ENCODE assay signal across 5 worm cellular contexts in the genomic region with DNA sequence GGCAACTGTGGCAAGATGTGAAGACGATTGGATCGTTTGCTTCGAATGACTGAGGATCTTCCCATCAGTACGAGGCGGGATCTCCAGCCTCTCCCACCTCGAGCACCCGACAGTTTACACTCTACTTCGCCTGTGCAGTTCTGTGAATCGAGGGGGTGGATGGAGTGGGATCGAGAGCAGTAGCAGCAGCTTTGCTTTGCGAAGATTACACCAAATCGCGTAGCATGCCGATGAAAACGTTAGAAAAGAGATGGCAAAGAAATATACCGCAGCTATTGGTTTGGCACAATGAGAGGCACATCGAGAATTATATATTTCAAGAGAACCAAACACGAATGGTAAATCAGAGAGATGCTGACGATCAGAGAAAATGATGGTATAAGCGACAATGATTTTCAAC.
TF ChIP-seq lines count a peak whose summit lies in the region.

A gene (minus strand): TSS at position 51 of the 400 bp plus-strand sequence.

TF ChIP-seq in whole organism, L1 larva, 84 proteins besides CTCF, POLR2A, EP300 and RAD21 (continued from another document and continues in another):
- TF ChIP-seq mep-1 (tag; optimal IDR thresholded peaks at IDR 0.05; lab: Kevin White, UChicago) (peak; percentile 21), elt-3 (tag; optimal IDR thresholded peaks at IDR 0.05; lab: Kevin White, UChicago) (no peak), hlh-4 (tag; optimal IDR thresholded peaks at IDR 0.05; lab: Kevin White, UChicago) (no peak), ceh-63 (GFP tag; optimal IDR thresholded peaks at IDR 0.05; lab: Kevin White, UChicago) (no peak), fos-1 (tag; optimal IDR thresholded peaks at IDR 0.05; lab: Kevin White, UChicago) (no peak), lin-13 (GFP tag; optimal IDR thresholded peaks at IDR 0.05; lab: Kevin White, UChicago) (no peak), aha-1 (tag; optimal IDR thresholded peaks at IDR 0.05; lab: Kevin White, UChicago) (no peak), alr-1 (tag; optimal IDR thresholded peaks at IDR 0.05; lab: Kevin White, UChicago; ENCODE audit: borderline replicate concordance) (no peak), dpl-1 (GFP tag; optimal IDR thresholded peaks at IDR 0.05; lab: Kevin White, UChicago) (no peak), nhr-47 (tag; optimal IDR thresholded peaks at IDR 0.05; lab: Kevin White, UChicago) (no peak), rnt-1 (tag; optimal IDR thresholded peaks at IDR 0.05; lab: Kevin White, UChicago) (peak; percentile 74), C16A3.4 (tag; optimal IDR thresholded peaks at IDR 0.05; lab: Kevin White, UChicago) (no peak), ztf-4 (tag; optimal IDR thresholded peaks at IDR 0.05; lab: Kevin White, UChicago) (no peak), egl-27 (tag; optimal IDR thresholded peaks at IDR 0.05; lab: Kevin White, UChicago) (no peak), lin-35 (GFP tag; optimal IDR thresholded peaks at IDR 0.05; lab: Kevin White, UChicago) (peak in 1 of 2 experiments; percentile 1), unc-130 (tag; optimal IDR thresholded peaks at IDR 0.05; lab: Kevin White, UChicago) (no peak), unc-86 (tag; optimal IDR thresholded peaks at IDR 0.05; lab: Kevin White, UChicago) (no peak), lin-39 (tag; optimal IDR thresholded peaks at IDR 0.05; lab: Kevin White, UChicago) (no peak), nhr-76 (tag; optimal IDR thresholded peaks at IDR 0.05; lab: Kevin White, UChicago) (no peak), C34B4.2 (tag; optimal IDR thresholded peaks at IDR 0.05; lab: Kevin White, UChicago) (no peak), ztf-11 (tag; optimal IDR thresholded peaks at IDR 0.05; lab: Kevin White, UChicago) (no peak), snu-23 (GFP tag; optimal IDR thresholded peaks at IDR 0.05; lab: Kevin White, UChicago) (peak; percentile 36), mab-9 (GFP tag; IDR thresholded peaks at IDR 0.05; lab: Robert Waterston, UW) (no peak), nhr-19 (GFP tag; conservative IDR thresholded peaks at IDR 0.05; lab: Robert Waterston, UW) (peak; percentile 45), fkh-10 (GFP tag; optimal IDR thresholded peaks at IDR 0.05; lab: Kevin White, UChicago) (no peak), grh-1 (GFP tag; IDR thresholded peaks at IDR 0.05; lab: Robert Waterston, UW) (no peak)

TF ChIP-seq in whole organism, L3 larva, 47 proteins besides CTCF, POLR2A, EP300 and RAD21 (continued from another document):
- no peak for TF ChIP-seq eor-1 (tag; optimal IDR thresholded peaks at IDR 0.05; lab: Kevin White, UChicago)
- no peak for TF ChIP-seq elt-3 (tag; optimal IDR thresholded peaks at IDR 0.05; lab: Kevin White, UChicago)
- TF ChIP-seq zag-1 (tag; optimal IDR thresholded peaks at IDR 0.05; lab: Kevin White, UChicago): no peak
TF ChIP-seq in whole organism, L3 larva: peak in this region for 3.

TF ChIP-seq in whole organism, L4 larva, 104 proteins besides CTCF, POLR2A, EP300 and RAD21 (continued from another document):
- TF ChIP-seq zfp-3 (GFP tag; conservative IDR thresholded peaks at IDR 0.05; lab: Robert Waterston, UW): no peak
- no peak for TF ChIP-seq daf-12 (tag; optimal IDR thresholded peaks at IDR 0.05; lab: Kevin White, UChicago)
- TF ChIP-seq mdt-29 (GFP tag; IDR thresholded peaks at IDR 0.05; lab: Robert Waterston, UW): no peak
- no peak for TF ChIP-seq egl-43 (GFP tag; IDR thresholded peaks at IDR 0.05; lab: Robert Waterston, UW)
- no peak for TF ChIP-seq T26A8.4 (GFP tag; IDR thresholded peaks at IDR 0.05; lab: Robert Waterston, UW)
- no peak for TF ChIP-seq skn-1 (tag; optimal IDR thresholded peaks at IDR 0.05; lab: Kevin White, UChicago)
- TF ChIP-seq lin-29 (GFP tag; IDR thresholded peaks at IDR 0.05; lab: Robert Waterston, UW): no peak
- TF ChIP-seq nhr-237 (tag; optimal IDR thresholded peaks at IDR 0.05; lab: Kevin White, UChicago): no peak
- no peak for TF ChIP-seq ceh-44 (GFP tag; IDR thresholded peaks at IDR 0.05; lab: Robert Waterston, UW)
- TF ChIP-seq pqm-1 (tag; optimal IDR thresholded peaks at IDR 0.05; lab: Kevin White, UChicago): no peak
- no peak for TF ChIP-seq fkh-10 (GFP tag; optimal IDR thresholded peaks at IDR 0.05; lab: Kevin White, UChicago)
- no peak for TF ChIP-seq lim-7 (GFP tag; IDR thresholded peaks at IDR 0.05; lab: Robert Waterston, UW)
- peak; percentile 46 for TF ChIP-seq nhr-11 (tag; optimal IDR thresholded peaks at IDR 0.05; lab: Kevin White, UChicago)
- TF ChIP-seq nhr-28 (tag; optimal IDR thresholded peaks at IDR 0.05; lab: Kevin White, UChicago): peak; percentile 22
- TF ChIP-seq daf-16 (GFP tag; optimal IDR thresholded peaks at IDR 0.05; lab: Kevin White, UChicago): peak in 1 of 2 experiments; percentile 47
- TF ChIP-seq daf-16 (tag; optimal IDR thresholded peaks at IDR 0.05; lab: Kevin White, UChicago): no peak
- TF ChIP-seq spr-3 (GFP tag; optimal IDR thresholded peaks at IDR 0.05; lab: Kevin White, UChicago): no peak
- no peak for TF ChIP-seq dmd-8 (GFP tag; IDR thresholded peaks at IDR 0.05; lab: Robert Waterston, UW)
- peak; percentile 32 for TF ChIP-seq aha-1 (tag; lab: Kevin White, UChicago)
- peak; percentile 47; the same call in 1 of the 2 replicates for TF ChIP-seq pha-4 (GFP tag; IDR thresholded peaks at IDR 0.05; lab: Robert Waterston, UW)
- no peak for TF ChIP-seq pha-4 (tag; optimal IDR thresholded peaks at IDR 0.05; lab: Kevin White, UChicago)
- TF ChIP-seq madf-9 (GFP tag; conservative IDR thresholded peaks at IDR 0.05; lab: Robert Waterston, UW): no peak
- no peak for TF ChIP-seq daf-19 (GFP tag; conservative IDR thresholded peaks at IDR 0.05; lab: Robert Waterston, UW)
- no peak for TF ChIP-seq madf-5 (GFP tag; IDR thresholded peaks at IDR 0.05; lab: Robert Waterston, UW)
- no peak for TF ChIP-seq php-3 (GFP tag; IDR thresholded peaks at IDR 0.05; lab: Robert Waterston, UW)
- TF ChIP-seq rbr-2 (tag; optimal IDR thresholded peaks at IDR 0.05; lab: Kevin White, UChicago): no peak
- no peak for TF ChIP-seq F49E8.2 (tag; optimal IDR thresholded peaks at IDR 0.05; lab: Kevin White, UChicago; ENCODE audit: borderline replicate concordance)
- TF ChIP-seq ceh-32 (tag; optimal IDR thresholded peaks at IDR 0.05; lab: Kevin White, UChicago; ENCODE audit: poor library complexity): no peak
- TF ChIP-seq ceh-28 (tag; optimal IDR thresholded peaks at IDR 0.05; lab: Kevin White, UChicago): no peak

TF ChIP-seq in whole organism, late embryonic, 69 proteins besides CTCF, POLR2A, EP300 and RAD21 (continued from another document):
- TF ChIP-seq ceh-34 (tag; optimal IDR thresholded peaks at IDR 0.05; lab: Kevin White, UChicago) (no peak), dve-1 (tag; optimal IDR thresholded peaks at IDR 0.05; lab: Kevin White, UChicago) (no peak), syd-9 (tag; optimal IDR thresholded peaks at IDR 0.05; lab: Kevin White, UChicago) (no peak), unc-42 (tag; optimal IDR thresholded peaks at IDR 0.05; lab: Kevin White, UChicago) (no peak), pros-1 (tag; optimal IDR thresholded peaks at IDR 0.05; lab: Kevin White, UChicago) (no peak), unc-55 (GFP tag; optimal IDR thresholded peaks at IDR 0.05; lab: Kevin White, UChicago) (peak; percentile 27), lim-6 (tag; optimal IDR thresholded peaks at IDR 0.05; lab: Kevin White, UChicago) (no peak), elt-4 (tag; optimal IDR thresholded peaks at IDR 0.05; lab: Kevin White, UChicago) (no peak), unc-86 (tag; optimal IDR thresholded peaks at IDR 0.05; lab: Kevin White, UChicago) (no peak), sdc-2 (tag; optimal IDR thresholded peaks at IDR 0.05; lab: Kevin White, UChicago) (no peak)

TF ChIP-seq in whole organism, mixed stage, embryonic, 35 proteins besides CTCF, POLR2A, EP300 and RAD21 (continued from another document):
- TF ChIP-seq ham-2 (GFP tag; optimal IDR thresholded peaks at IDR 0.05; lab: Kevin White, UChicago) (no peak), elt-1 (tag; optimal IDR thresholded peaks at IDR 0.05; lab: Kevin White, UChicago; ENCODE audit: borderline replicate concordance, insufficient read depth) (no peak), ces-1 (GFP tag; optimal IDR thresholded peaks at IDR 0.05; lab: Kevin White, UChicago) (no peak)
TF ChIP-seq in whole organism, mixed stage, embryonic: peak in this region for 4.
